Fruit fly (Drosophila melanogaster): ENCODE data around the gene GCS1.

The GCS1 gene

dm6 chrX:11384023-11384444, 36.2 kb upstream of the GCS1 start (continued):
- TF ChIP-seq CG15479 (GFP tag; optimal IDR thresholded peaks at IDR 0.05) (no peak), Sry-β (GFP tag; optimal IDR thresholded peaks at IDR 0.05) (no peak), grau (tag; optimal IDR thresholded peaks at IDR 0.05) (peak; percentile 90), lbe (GFP tag; optimal IDR thresholded peaks at IDR 0.05) (no peak), Opbp (GFP tag; IDR thresholded peaks at IDR 0.05; ENCODE audit: partially characterized antibody) (no peak), salm (tag; optimal IDR thresholded peaks at IDR 0.05) (no peak), BEAF-32 (GFP tag; optimal IDR thresholded peaks at IDR 0.05) (no peak), Trl (optimal IDR thresholded peaks at IDR 0.05) (no peak), Trl (GFP tag; optimal IDR thresholded peaks at IDR 0.05) (peak; percentile 55), Vsx1 (GFP tag; optimal IDR thresholded peaks at IDR 0.05) (no peak), CG31365 (tag; optimal IDR thresholded peaks at IDR 0.05) (no peak), CG17385 (GFP tag; optimal IDR thresholded peaks at IDR 0.05) (peak; percentile 65), CG33213 (GFP tag; optimal IDR thresholded peaks at IDR 0.05) (no peak), CG8478 (optimal IDR thresholded peaks at IDR 0.05) (no peak), HmgZ (tag; optimal IDR thresholded peaks at IDR 0.05) (peak; percentile 42), CG4707 (GFP tag; optimal IDR thresholded peaks at IDR 0.05) (no peak), CG8290 (GFP tag; optimal IDR thresholded peaks at IDR 0.05) (no peak), CG8290 (tag; optimal IDR thresholded peaks at IDR 0.05) (peak in 1 of 2 experiments; percentile 47), Sox100B (GFP tag; optimal IDR thresholded peaks at IDR 0.05) (peak; percentile 10), CG13287 (GFP tag; IDR thresholded peaks at IDR 0.05; ENCODE audit: partially characterized antibody) (no peak), bsh (GFP tag; optimal IDR thresholded peaks at IDR 0.05) (no peak), Hand (GFP tag; optimal IDR thresholded peaks at IDR 0.05) (peak; percentile 77), CG11560 (tag; IDR thresholded peaks at IDR 0.05) (peak; percentile 77; the same call in 2 of the 3 replicates), stwl (tag; optimal IDR thresholded peaks at IDR 0.05) (no peak), pum (GFP tag; optimal IDR thresholded peaks at IDR 0.05) (peak; percentile 58), CG18476 (GFP tag; optimal IDR thresholded peaks at IDR 0.05) (peak; percentile 51), CoRest (tag; optimal IDR thresholded peaks at IDR 0.05) (peak; percentile 61), H15 (GFP tag; IDR thresholded peaks at IDR 0.05) (peak; percentile 57; the same call in 1 of the 3 replicates), CG31388 (GFP tag; optimal IDR thresholded peaks at IDR 0.05) (no peak), CG10959 (GFP tag; IDR thresholded peaks at IDR 0.05) (no peak), CG4404 (GFP tag; IDR thresholded peaks at IDR 0.05) (peak; percentile 62), vnd (GFP tag; IDR thresholded peaks at IDR 0.05; ENCODE audit: partially characterized antibody) (no peak), chm (GFP tag; IDR thresholded peaks at IDR 0.05) (peak; percentile 48; the same call in 1 of the 2 replicates), CG2129 (GFP tag; IDR thresholded peaks at IDR 0.05; ENCODE audit: partially characterized antibody) (no peak), CG1024 (GFP tag; IDR thresholded peaks at IDR 0.05) (peak; percentile 32; the same call in 1 of the 2 replicates), so (GFP tag; IDR thresholded peaks at IDR 0.05) (peak; percentile 73; the same call in 2 of the 3 replicates), Mes4 (GFP tag; optimal IDR thresholded peaks at IDR 0.05) (no peak), toy (GFP tag; IDR thresholded peaks at IDR 0.05) (peak; percentile 46; the same call in 1 of the 2 replicates), Drgx (GFP tag; IDR thresholded peaks at IDR 0.05) (peak; percentile 66), CG15601 (tag; optimal IDR thresholded peaks at IDR 0.05) (no peak), ERR (GFP tag; optimal IDR thresholded peaks at IDR 0.05) (peak; percentile 2), CG6175 (GFP tag; IDR thresholded peaks at IDR 0.05) (0 out of 3 replicates have a peak, but pooled peaks have one; percentile 25), MBD-R2 (GFP tag; IDR thresholded peaks at IDR 0.05) (peak; percentile 68; the same call in 1 of the 2 replicates), kay (GFP tag; optimal IDR thresholded peaks at IDR 0.05) (peak; percentile 55), abd-A (tag; optimal IDR thresholded peaks at IDR 0.05) (no peak), CG1647 (GFP tag; optimal IDR thresholded peaks at IDR 0.05) (peak; percentile 29), ash1 (GFP tag; optimal IDR thresholded peaks at IDR 0.05) (no peak), dan (GFP tag; IDR thresholded peaks at IDR 0.05) (no peak), Usf (GFP tag; optimal IDR thresholded peaks at IDR 0.05) (no peak), CG13624 (GFP tag; optimal IDR thresholded peaks at IDR 0.05) (peak; percentile 67), CG2678 (tag; optimal IDR thresholded peaks at IDR 0.05) (peak; percentile 83)
